Worm (Caenorhabditis elegans) whole organism, midembryonic: Measurements from ENCODE around the gene F39G3.2.

ENCODE experiments used
- T22C8.4 ChIP-seq: fragments of 200-800 bp; sonication (Bioruptor generic); IDR thresholded peaks from 2 replicates; pipeline ENCODE4 v1.3.6; 2022; ENCODE audit warnings: missing genetic modification characterization, missing compliant biosample characterization
- cog-1 ChIP-seq: sonication (generic microtip); optimal IDR thresholded peaks from 2 replicates; lab custom pipeline; 2016; ENCODE audit warnings: missing genetic modification characterization, missing compliant biosample characterization
- flt-1 ChIP-seq: fragments of 200-800 bp; sonication (Bioruptor generic); IDR thresholded peaks from 2 replicates; pipeline ENCODE4 v1.3.6; 2022; ENCODE audit warnings: missing genetic modification characterization, missing compliant biosample characterization
- klf-2 ChIP-seq: fragments of 200-800 bp; sonication (Bioruptor generic); conservative IDR thresholded peaks from 2 replicates; pipeline ENCODE4 v1.3.6; 2022; ENCODE audit warnings: missing genetic modification reagents, missing genetic modification characterization, missing compliant biosample characterization
- med-1 ChIP-seq: sonication (generic microtip); optimal IDR thresholded peaks from 2 replicates; lab custom pipeline; 2017; ENCODE audit warnings: missing genetic modification characterization, mild to moderate bottlenecking, missing compliant biosample characterization, antibody characterized with exemption, missing genetic modification reagents; ENCODE audit not compliant: insufficient read depth
- ref-1 ChIP-seq: fragments of 200-800 bp; sonication (Bioruptor generic); conservative IDR thresholded peaks from 2 replicates; pipeline ENCODE4 v1.3.6; 2022; ENCODE audit warnings: missing genetic modification reagents, missing genetic modification characterization, missing compliant biosample characterization
- tab-1 ChIP-seq: fragments of 200-800 bp; sonication (Bioruptor generic); IDR thresholded peaks from 2 replicates; pipeline ENCODE4 v1.3.6; 2022; ENCODE audit warnings: missing genetic modification characterization, missing compliant biosample characterization
- ztf-23 ChIP-seq: fragments of 200-800 bp; sonication (Bioruptor generic); IDR thresholded peaks from 2 replicates; pipeline ENCODE4 v1.3.6; 2022; ENCODE audit warnings: missing genetic modification reagents, missing genetic modification characterization, missing compliant biosample characterization
- ztf-29 ChIP-seq: fragments of 200-800 bp; sonication (Bioruptor generic); IDR thresholded peaks from 2 replicates; pipeline ENCODE4 v1.3.6; 2022; ENCODE audit warnings: missing genetic modification reagents, missing genetic modification characterization, missing compliant biosample characterization

The F39G3.2 gene

DNA sequence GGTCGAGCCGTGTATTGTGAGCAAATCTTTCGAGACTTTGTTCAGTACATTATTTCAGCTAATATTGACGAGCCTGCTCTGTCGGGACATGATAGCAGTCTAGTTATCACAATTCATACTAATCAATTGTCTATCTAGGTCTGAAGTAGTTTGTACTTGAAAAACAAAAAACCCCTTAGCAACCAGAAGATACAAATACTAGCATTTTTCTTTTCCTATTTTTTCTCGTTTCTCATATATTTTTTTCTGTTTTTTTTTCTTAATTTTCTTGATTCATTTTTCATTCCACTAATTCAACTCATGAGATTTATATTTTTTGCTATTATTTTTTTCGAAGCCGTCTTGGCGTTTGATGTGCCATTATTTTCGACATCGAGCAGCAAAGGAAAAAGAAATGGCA, 49.5 kb downstream of the F39G3.2 start, which contains the start of gene R02F11.9:
R02F11.9 (plus strand) TSS at position 301 of the 400 bp plus-strand sequence.
- TF ChIP-seq T22C8.4 (GFP tag; lab: Robert Waterston, UW) (no peak), klf-2 (GFP tag; lab: Robert Waterston, UW) (no peak), flt-1 (no peak), cog-1 (tag; lab: Kevin White, UChicago) (no peak), med-1 (no peak), ref-1 (GFP tag; lab: Robert Waterston, UW) (no peak), ztf-23 (no peak), tab-1 (GFP tag; lab: Robert Waterston, UW) (no peak), ztf-29 (GFP tag; lab: Robert Waterston, UW) (no peak)

DNA sequence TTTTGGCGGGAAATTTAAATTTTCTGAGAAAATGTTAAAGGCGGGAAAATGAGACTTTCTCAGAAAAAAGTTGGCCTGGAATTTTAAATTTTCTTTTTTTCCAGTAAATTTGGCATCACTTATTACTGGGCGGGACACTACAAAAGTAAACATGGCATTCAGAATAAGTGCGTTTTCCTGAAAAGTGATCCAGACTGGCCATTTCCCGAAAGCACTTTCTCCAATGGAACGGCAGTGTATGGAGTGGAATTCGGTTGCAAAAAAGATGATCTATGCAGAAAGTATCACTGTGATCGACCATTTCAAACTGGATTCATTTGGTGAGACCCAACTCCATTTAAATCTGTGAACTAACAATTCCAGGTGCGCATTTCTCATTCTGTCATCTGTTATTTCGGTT, 50.2 kb downstream of the F39G3.2 start:
- TF ChIP-seq ref-1 (GFP tag; lab: Robert Waterston, UW) = no peak
- TF ChIP-seq tab-1 (GFP tag; lab: Robert Waterston, UW) = no peak
- TF ChIP-seq ztf-29 (GFP tag; lab: Robert Waterston, UW) = no peak
- no peak for TF ChIP-seq med-1
- no peak for TF ChIP-seq flt-1
- TF ChIP-seq cog-1 (tag; lab: Kevin White, UChicago) = no peak
- TF ChIP-seq klf-2 (GFP tag; lab: Robert Waterston, UW) = no peak
- no peak for TF ChIP-seq T22C8.4 (GFP tag; lab: Robert Waterston, UW)

DNA sequence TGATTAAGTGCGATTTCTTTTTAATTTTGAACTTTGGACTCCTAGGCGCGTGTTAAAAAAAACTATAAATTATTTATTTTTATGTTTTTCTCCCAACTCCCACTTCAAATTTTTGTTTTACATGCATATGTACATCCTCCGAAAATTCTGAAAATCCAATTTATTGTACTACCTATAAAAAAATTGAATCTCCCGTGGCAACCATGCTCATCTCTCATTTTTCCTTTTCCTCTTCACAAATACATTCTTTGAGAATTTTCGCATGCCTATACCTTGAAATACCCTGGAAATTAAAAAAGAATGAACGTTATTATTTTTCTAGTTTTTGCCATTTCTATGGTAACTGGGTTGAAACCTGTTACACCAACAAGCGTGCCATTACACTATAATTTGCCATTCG, 51.2 kb downstream of the F39G3.2 start, which contains the start of gene R02F11.10:
R02F11.10 (plus strand) TSS at position 301 of the 400 bp plus-strand sequence.
- TF ChIP-seq ref-1 (GFP tag; lab: Robert Waterston, UW) (no peak), ztf-23 (no peak), flt-1 (no peak), med-1 (no peak), ztf-29 (GFP tag; lab: Robert Waterston, UW) (no peak)

DNA sequence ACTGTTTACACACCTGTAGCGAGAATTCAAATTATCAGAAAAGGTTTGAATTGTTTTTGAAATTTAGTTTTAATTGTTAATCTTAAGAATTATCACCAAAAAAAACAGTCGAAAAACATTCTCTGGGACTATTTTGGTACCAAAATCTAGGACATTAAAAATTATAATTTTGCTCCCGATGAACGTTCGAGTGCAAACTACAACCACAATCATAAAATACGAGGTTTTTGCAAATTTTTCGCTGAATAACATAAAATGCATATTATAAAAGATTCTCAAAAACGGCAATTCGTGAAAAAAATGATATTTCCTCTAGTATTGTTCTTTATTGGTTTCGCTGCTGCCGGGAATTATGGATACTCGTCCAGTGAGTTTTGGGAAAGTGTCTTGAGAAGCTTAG, 52.7 kb downstream of the F39G3.2 start, which contains the start of gene R02F11.12:
R02F11.12 (plus strand) TSS at position 301 of the 400 bp plus-strand sequence.
- no peak for TF ChIP-seq T22C8.4 (GFP tag; lab: Robert Waterston, UW)
